Worm (Caenorhabditis elegans): Measurements from ENCODE around the gene F47B8.14.

DNA sequence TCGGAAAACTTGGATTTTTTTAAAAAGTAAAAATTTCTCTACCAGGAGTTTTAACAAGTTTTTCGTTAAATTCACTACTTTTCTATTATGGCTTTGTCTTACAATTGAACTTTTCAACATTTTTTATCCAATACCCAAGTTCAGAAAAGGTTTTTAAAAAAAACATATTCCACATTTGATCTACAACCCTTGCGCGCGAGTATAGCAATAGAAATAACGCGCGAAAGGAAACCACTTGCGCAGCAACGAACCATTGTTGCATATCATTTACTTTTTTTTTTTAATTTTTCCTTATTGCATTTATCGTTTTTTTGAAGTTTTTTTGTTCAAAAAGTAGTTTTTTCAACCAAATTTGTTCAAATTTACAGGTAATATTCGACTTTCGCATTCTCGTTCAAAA is 34.5 kb upstream of the F47B8.14 start, which contains the start of gene F40G12.11:
- no peak for TF ChIP-seq mep-1 (tag; optimal IDR thresholded peaks at IDR 0.05)
- TF ChIP-seq blmp-1 (tag; optimal IDR thresholded peaks at IDR 0.05): no peak
- no peak for TF ChIP-seq ztf-11 (tag; optimal IDR thresholded peaks at IDR 0.05)
